Fruit fly (Drosophila melanogaster) whole organism, embryonic: ENCODE measurements around the gene CG16812.
A peak's percentile ranks its signal among the peaks of the same experiment; 100 is the strongest.

Experiments used
- CG10274 ChIP-seq: fragments of 200-800 bp; sonication (Bioruptor generic); optimal IDR thresholded peaks from 3 replicates; lab custom pipeline; 2017; ENCODE audit warnings: missing biosample characterization, mild to moderate bottlenecking, missing genetic modification characterization
- CG10366 ChIP-seq: fragments of 200-800 bp; sonication (Bioruptor generic); IDR thresholded peaks from 2 replicates; pipeline ENCODE4 v1.3.6; 2022; ENCODE audit warnings: missing biosample characterization, missing genetic modification characterization
- CG10565 ChIP-seq: fragments of 200-800 bp; sonication (Bioruptor generic); optimal IDR thresholded peaks from 3 replicates; lab custom pipeline; 2016; ENCODE audit warnings: missing biosample characterization, mild to moderate bottlenecking, missing genetic modification characterization
- CG11247 ChIP-seq: fragments of 200-800 bp; sonication (Bioruptor generic); IDR thresholded peaks from 2 replicates; pipeline ENCODE4 v1.3.6; 2022; ENCODE audit warnings: missing biosample characterization, missing genetic modification characterization
- CG12769 ChIP-seq: fragments of 200-800 bp; sonication (Bioruptor generic); optimal IDR thresholded peaks from 2 replicates; lab custom pipeline; 2019; ENCODE audit warnings: missing biosample characterization, mild to moderate bottlenecking, missing genetic modification characterization, moderate library complexity
- CG15514 ChIP-seq: fragments of 200-800 bp; sonication (Bioruptor generic); optimal IDR thresholded peaks from 3 replicates; lab custom pipeline; 2017; ENCODE audit warnings: missing biosample characterization, missing genetic modification characterization, mild to moderate bottlenecking, moderate library complexity, missing genetic modification reagents
- CG15696 ChIP-seq: fragments of 200-800 bp; sonication (Bioruptor generic); optimal IDR thresholded peaks from 2 replicates; lab custom pipeline; 2019; ENCODE audit warnings: missing biosample characterization, mild to moderate bottlenecking, missing genetic modification characterization, moderate library complexity
- CG16813 ChIP-seq: fragments of 200-800 bp; sonication (Bioruptor generic); IDR thresholded peaks from 3 replicates; pipeline ENCODE4 v1.3.6; 2022; ENCODE audit warnings: missing biosample characterization, missing genetic modification characterization; ENCODE audit not compliant: partially characterized antibody
- CG16863 ChIP-seq: fragments of 200-800 bp; sonication (Bioruptor generic); optimal IDR thresholded peaks from 3 replicates; lab custom pipeline; 2016; ENCODE audit warnings: missing biosample characterization, missing genetic modification characterization
- CG17186 ChIP-seq: fragments of 200-800 bp; sonication (Bioruptor generic); optimal IDR thresholded peaks from 3 replicates; lab custom pipeline; 2017; ENCODE audit warnings: missing biosample characterization, missing genetic modification reagents, missing genetic modification characterization
- CG18011 ChIP-seq: fragments of 200-800 bp; sonication (Bioruptor generic); optimal IDR thresholded peaks from 2 replicates; lab custom pipeline; 2017; ENCODE audit warnings: missing biosample characterization, missing genetic modification characterization, mild to moderate bottlenecking, moderate library complexity, missing genotype
- CG18262 ChIP-seq: fragments of 200-800 bp; optimal IDR thresholded peaks from 3 replicates; lab custom pipeline; 2019; ENCODE audit warnings: missing biosample characterization, mild to moderate bottlenecking, missing genetic modification characterization, moderate library complexity
- CG2120 ChIP-seq: fragments of 200-800 bp; sonication (Bioruptor generic); optimal IDR thresholded peaks from 3 replicates; lab custom pipeline; 2016; ENCODE audit warnings: missing biosample characterization, missing genetic modification characterization
- CG2129 ChIP-seq: fragments of 200-800 bp; sonication (Bioruptor generic); IDR thresholded peaks from 2 replicates; pipeline ENCODE4 v1.3.6; 2022; ENCODE audit warnings: missing biosample characterization, missing genetic modification characterization; ENCODE audit not compliant: partially characterized antibody
- CG2889 ChIP-seq: fragments of 200-800 bp; sonication (Bioruptor generic); IDR thresholded peaks from 3 replicates; pipeline ENCODE4 v1.3.6; 2022; ENCODE audit warnings: missing biosample characterization, missing genetic modification characterization
- CG32772 ChIP-seq: fragments of 200-800 bp; sonication (Bioruptor generic); IDR thresholded peaks from 2 replicates; pipeline ENCODE4 v1.3.6; 2022; ENCODE audit warnings: missing biosample characterization, missing genetic modification characterization
- CG3838 ChIP-seq: fragments of 200-800 bp; sonication (Bioruptor generic); optimal IDR thresholded peaks from 3 replicates; lab custom pipeline; 2016; ENCODE audit warnings: missing biosample characterization, missing genetic modification characterization
- CG3995 ChIP-seq: fragments of 200-800 bp; sonication (Bioruptor generic); optimal IDR thresholded peaks from 3 replicates; lab custom pipeline; 2016; ENCODE audit warnings: missing biosample characterization, missing genetic modification characterization
- CG6813 ChIP-seq: fragments of 200-800 bp; sonication (Bioruptor generic); optimal IDR thresholded peaks from 2 replicates; lab custom pipeline; 2017; ENCODE audit warnings: missing biosample characterization, missing genetic modification characterization, mild to moderate bottlenecking, moderate library complexity, missing genetic modification reagents
- CG8765 ChIP-seq: fragments of 200-800 bp; sonication (Bioruptor generic); IDR thresholded peaks from 2 replicates; pipeline ENCODE4 v1.3.6; 2022; ENCODE audit warnings: missing biosample characterization, missing genetic modification characterization
- CG8924 ChIP-seq: fragments of 200-800 bp; optimal IDR thresholded peaks from 3 replicates; lab custom pipeline; 2019; ENCODE audit warnings: missing biosample characterization, mild to moderate bottlenecking, missing genetic modification characterization, moderate library complexity
- CG9797 ChIP-seq: fragments of 200-800 bp; sonication (Bioruptor generic); optimal IDR thresholded peaks from 3 replicates; lab custom pipeline; 2018; ENCODE audit warnings: missing biosample characterization, mild to moderate bottlenecking, missing genetic modification characterization
- Camta ChIP-seq: fragments of 200-800 bp; sonication (Bioruptor generic); optimal IDR thresholded peaks from 2 replicates; lab custom pipeline; 2016; ENCODE audit warnings: missing biosample characterization, missing genetic modification characterization
- E2f1 ChIP-seq: fragments of 200-800 bp; sonication (Bioruptor generic); IDR thresholded peaks from 2 replicates; pipeline ENCODE4 v1.3.6; 2022; ENCODE audit warnings: missing biosample characterization, missing genetic modification characterization
- H15 ChIP-seq: fragments of 200-800 bp; sonication (Bioruptor generic); IDR thresholded peaks from 3 replicates; pipeline ENCODE4 v1.3.6; 2022; ENCODE audit warnings: missing biosample characterization, missing genetic modification characterization
- H2.0 ChIP-seq: fragments of 200-800 bp; sonication (Bioruptor generic); IDR thresholded peaks from 2 replicates; pipeline ENCODE4 v1.3.6; 2022; ENCODE audit warnings: missing biosample characterization, missing genetic modification characterization
- Hey ChIP-seq: fragments of 200-800 bp; sonication (Bioruptor generic); optimal IDR thresholded peaks from 3 replicates; lab custom pipeline; 2018; ENCODE audit warnings: missing biosample characterization, mild to moderate bottlenecking, missing genetic modification characterization
- Kr ChIP-seq: fragments of 200-800 bp; sonication (Bioruptor generic); optimal IDR thresholded peaks from 2 replicates; lab custom pipeline; 2017; ENCODE audit warnings: missing biosample characterization, mild to moderate bottlenecking, missing genetic modification characterization
- Med ChIP-seq: fragments of 200-800 bp; sonication (Bioruptor generic); peaks from one replicate; lab custom pipeline; 2016; ENCODE audit warnings: missing biosample characterization, missing genetic modification characterization, mild to moderate bottlenecking, inconsistent platforms, moderate library complexity
- NC2α ChIP-seq: fragments of 200-800 bp; sonication (Bioruptor generic); optimal IDR thresholded peaks from 2 replicates; lab custom pipeline; 2016; ENCODE audit warnings: missing biosample characterization, missing genetic modification characterization
- PHDP ChIP-seq: fragments of 200-800 bp; sonication (Bioruptor generic); optimal IDR thresholded peaks from 3 replicates; lab custom pipeline; 2018; ENCODE audit warnings: missing biosample characterization, mild to moderate bottlenecking, missing genetic modification characterization, moderate library complexity
- Sin3A ChIP-seq: fragments of >200 bp; optimal IDR thresholded peaks from 2 replicates; lab custom pipeline; 2018
- Six4 ChIP-seq: fragments of 200-800 bp; sonication (Bioruptor generic); optimal IDR thresholded peaks from 2 replicates; lab custom pipeline; 2016; ENCODE audit warnings: missing biosample characterization, missing genetic modification characterization
- ase ChIP-seq: fragments of 200-800 bp; sonication (Bioruptor generic); IDR thresholded peaks from 3 replicates; pipeline ENCODE4 v1.3.6; 2022; ENCODE audit warnings: missing biosample characterization, missing genetic modification characterization
- bcd ChIP-seq: fragments of 200-800 bp; sonication (Bioruptor generic); optimal IDR thresholded peaks from 2 replicates; lab custom pipeline; 2017; ENCODE audit warnings: missing biosample characterization, mild to moderate bottlenecking, missing genetic modification characterization
- caup ChIP-seq: fragments of 200-800 bp; sonication (Bioruptor generic); optimal IDR thresholded peaks from 3 replicates; lab custom pipeline; 2017; ENCODE audit warnings: missing biosample characterization, mild to moderate bottlenecking, missing genetic modification characterization, moderate library complexity; ENCODE audit not compliant: severe bottlenecking
- danr ChIP-seq: fragments of 200-800 bp; sonication (Bioruptor generic); IDR thresholded peaks from 2 replicates; pipeline ENCODE4 v1.3.6; 2022; ENCODE audit warnings: missing biosample characterization, missing genetic modification characterization
- dimm ChIP-seq: fragments of 200-800 bp; sonication (Bioruptor generic); IDR thresholded peaks from 2 replicates; pipeline ENCODE4 v1.3.6; 2022; ENCODE audit warnings: missing biosample characterization, missing genetic modification characterization
- dpn ChIP-seq, 2 experiments: fragments of 200-800 bp; sonication (Bioruptor generic); optimal IDR thresholded peaks; 3 replicates each; lab custom pipeline; 2016; ENCODE audit warnings: missing biosample characterization in 2 of 2, missing genetic modification characterization in 2 of 2
- eyg ChIP-seq: fragments of 200-800 bp; sonication (Bioruptor generic); optimal IDR thresholded peaks from 3 replicates; lab custom pipeline; 2016; ENCODE audit warnings: missing biosample characterization, missing genetic modification characterization
- fu2 ChIP-seq: fragments of 200-800 bp; sonication (Bioruptor generic); optimal IDR thresholded peaks from 2 replicates; lab custom pipeline; 2016; ENCODE audit warnings: missing biosample characterization, missing genetic modification characterization
- ham ChIP-seq: fragments of 200-800 bp; sonication (Bioruptor generic); IDR thresholded peaks from 2 replicates; pipeline ENCODE4 v1.3.6; 2022; ENCODE audit warnings: missing biosample characterization, missing genetic modification characterization
- hb ChIP-seq: fragments of 200-800 bp; sonication (Bioruptor generic); IDR thresholded peaks from 3 replicates; pipeline ENCODE4 v1.3.6; 2022; ENCODE audit warnings: missing biosample characterization, missing genetic modification characterization; ENCODE audit not compliant: partially characterized antibody
- lmd ChIP-seq: fragments of 200-800 bp; sonication (Bioruptor generic); IDR thresholded peaks from 2 replicates; pipeline ENCODE4 v1.3.6; 2022; ENCODE audit warnings: missing biosample characterization, missing genetic modification characterization
- pan ChIP-seq, 4 experiments: fragments of >200 bp in 3 of 4; fragments of 200-800 bp in 1 of 4; sonication (Bioruptor generic) in 1 of 4; optimal IDR thresholded peaks in 3 of 4; IDR thresholded peaks in 1 of 4; 2 replicates each; pipeline versions ENCODE4 v1.3.6 to Lab custom; 2017 to 2022; ENCODE audit warnings: missing biosample characterization in 2 of 4, missing genetic modification characterization in 2 of 4, mixed read lengths in 1 of 4
- peb ChIP-seq: fragments of 200-800 bp; sonication (Bioruptor generic); IDR thresholded peaks from 2 replicates; pipeline ENCODE4 v1.3.6; 2022; ENCODE audit warnings: missing biosample characterization, missing genetic modification characterization
- sisA ChIP-seq: fragments of 200-800 bp; sonication (Bioruptor generic); IDR thresholded peaks from 2 replicates; pipeline ENCODE4 v1.3.6; 2022; ENCODE audit warnings: missing biosample characterization, missing genetic modification characterization
- sqz ChIP-seq: fragments of 200-800 bp; sonication (Bioruptor generic); optimal IDR thresholded peaks from 3 replicates; lab custom pipeline; 2018; ENCODE audit warnings: missing biosample characterization, mild to moderate bottlenecking, missing genetic modification characterization
- tgo ChIP-seq: fragments of 200-800 bp; sonication (Bioruptor generic); IDR thresholded peaks from 3 replicates; pipeline ENCODE4 v1.3.6; 2022; ENCODE audit warnings: missing biosample characterization, missing genetic modification characterization
- toy ChIP-seq: fragments of 200-800 bp; sonication (Bioruptor generic); IDR thresholded peaks from 2 replicates; pipeline ENCODE4 v1.3.6; 2022; ENCODE audit warnings: missing biosample characterization, missing genetic modification characterization

The CG16812 gene

dm6 chr2L:13219281-13220092 is 2.9 kb upstream of the CG16812 start, which contains the start of the genes CG9426 and mRF1 (continued):
- TF ChIP-seq Six4 = no peak
- no peak for TF ChIP-seq CG16863 (GFP tag; lab: Kevin White, UChicago)
- TF ChIP-seq CG32772 (GFP tag; lab: Robert Waterston, UW) = no peak
- TF ChIP-seq danr (GFP tag; lab: Robert Waterston, UW) = no peak
- peak; percentile 94 for TF ChIP-seq CG15514 (GFP tag; lab: Kevin White, UChicago)
- no peak for TF ChIP-seq H2.0 (GFP tag; lab: Robert Waterston, UW)
- no peak for TF ChIP-seq dimm (GFP tag; lab: Robert Waterston, UW)
- TF ChIP-seq Kr (GFP tag; lab: Kevin White, UChicago) = no peak
- TF ChIP-seq sqz (GFP tag; lab: Kevin White, UChicago) = no peak
- TF ChIP-seq ham (GFP tag; lab: Robert Waterston, UW) = no peak
- TF ChIP-seq CG18011 (GFP tag; lab: Kevin White, UChicago) = peak; percentile 13
- TF ChIP-seq bcd (GFP tag; lab: Kevin White, UChicago) = no peak
- TF ChIP-seq sisA (GFP tag; lab: Robert Waterston, UW) = no peak
- no peak for TF ChIP-seq NC2α (GFP tag; lab: Kevin White, UChicago)
- TF ChIP-seq toy (GFP tag; lab: Robert Waterston, UW) = no peak
- TF ChIP-seq dpn (GFP tag; optimal IDR thresholded peaks at IDR 0.05; lab: Kevin White, UChicago) = peak; percentile 17 to 24
- no peak for TF ChIP-seq Camta
- peak; percentile 19 for TF ChIP-seq CG17186 (GFP tag; lab: Kevin White, UChicago)
- TF ChIP-seq CG2120 (GFP tag; lab: Kevin White, UChicago) = peak; percentile 36
- no peak for TF ChIP-seq CG3838 (GFP tag; lab: Kevin White, UChicago)
- no peak for TF ChIP-seq eyg (GFP tag; lab: Kevin White, UChicago)
- TF ChIP-seq CG8924 (tag; lab: Kevin White, UChicago) = peak; percentile 62
- TF ChIP-seq CG18262 = peak; percentile 15
- peak; percentile 17 for TF ChIP-seq CG9797 (GFP tag; lab: Kevin White, UChicago)
- TF ChIP-seq CG10274 = no peak
- TF ChIP-seq CG2889 (GFP tag; lab: Robert Waterston, UW) = no peak
- peak; percentile 91 for TF ChIP-seq Med (GFP tag; lab: Kevin White, UChicago)
- TF ChIP-seq pan (optimal IDR thresholded peaks at IDR 0.05; lab: Kevin White, UChicago) = no peak
- TF ChIP-seq pan (GFP tag; optimal IDR thresholded peaks at IDR 0.05 in 1 of 2, IDR thresholded peaks at IDR 0.05 in 1 of 2) = no peak
- no peak for TF ChIP-seq CG10366
- no peak for TF ChIP-seq E2f1 (GFP tag; lab: Robert Waterston, UW)
- TF ChIP-seq CG8765 (GFP tag; lab: Robert Waterston, UW) = no peak
- no peak for TF ChIP-seq Hey
- peak; percentile 5 for TF ChIP-seq caup
- no peak for TF ChIP-seq CG15696 (tag; lab: Kevin White, UChicago)
- TF ChIP-seq peb (GFP tag; lab: Robert Waterston, UW) = no peak
- peak; percentile 59 for TF ChIP-seq Sin3A (lab: Kevin White, UChicago)
- peak; percentile 62 for TF ChIP-seq CG3995 (GFP tag; lab: Kevin White, UChicago)
- no peak for TF ChIP-seq CG11247 (GFP tag; lab: Robert Waterston, UW)
- TF ChIP-seq CG6813 (GFP tag; lab: Kevin White, UChicago) = no peak
- peak; percentile 94 for TF ChIP-seq hb (GFP tag; lab: Robert Waterston, UW)
- TF ChIP-seq H15 (GFP tag; lab: Robert Waterston, UW) = no peak
- no peak for TF ChIP-seq ase (GFP tag; lab: Robert Waterston, UW)
- peak; percentile 14 for TF ChIP-seq fu2 (GFP tag; lab: Kevin White, UChicago)
- peak; percentile 85; the same call in 1 of the 2 replicates for TF ChIP-seq CG2129 (GFP tag; lab: Robert Waterston, UW)
- TF ChIP-seq lmd (GFP tag; lab: Robert Waterston, UW) = no peak
- TF ChIP-seq CG16813 = peak; percentile 100
- no peak for TF ChIP-seq tgo (GFP tag; lab: Robert Waterston, UW)
- peak; percentile 41 for TF ChIP-seq CG12769
- TF ChIP-seq PHDP (tag; lab: Kevin White, UChicago) = no peak
- TF ChIP-seq CG10565 (GFP tag; lab: Kevin White, UChicago) = no peak
